Fruit fly (Drosophila melanogaster) whole organism, larva: ENCODE results near the gene Esyt2.

Experiments used
- noc ChIP-seq: fragments of 200-800 bp; sonication (Bioruptor generic); optimal IDR thresholded peaks from 3 replicates; lab custom pipeline; 2019; ENCODE audit warnings: missing biosample characterization, mild to moderate bottlenecking, missing genetic modification characterization, moderate library complexity

The Esyt2 gene

DNA sequence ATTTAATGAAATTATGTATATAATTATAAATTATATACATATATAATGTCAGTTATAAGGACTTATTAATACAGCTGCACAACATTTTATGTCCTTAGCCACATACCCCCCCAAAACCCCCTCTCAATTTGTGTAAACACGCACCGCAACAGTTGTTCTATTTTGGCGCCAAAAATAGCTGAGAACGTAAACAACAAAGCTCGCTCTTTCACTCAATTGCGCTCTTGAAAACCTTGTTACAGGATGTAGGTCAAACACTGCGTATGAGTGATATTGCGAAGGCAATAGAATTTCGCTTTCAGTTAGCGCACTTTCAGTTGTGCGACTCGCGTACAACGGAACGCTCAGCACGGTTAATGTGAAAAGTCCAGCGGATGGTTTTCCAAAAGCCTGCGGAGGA lies at the start of gene Esyt2:
Gene Esyt2 (plus strand): TSS at position 332 of the 400 bp plus-strand sequence.
- no peak for TF ChIP-seq noc (tag; lab: Kevin White, UChicago)

DNA sequence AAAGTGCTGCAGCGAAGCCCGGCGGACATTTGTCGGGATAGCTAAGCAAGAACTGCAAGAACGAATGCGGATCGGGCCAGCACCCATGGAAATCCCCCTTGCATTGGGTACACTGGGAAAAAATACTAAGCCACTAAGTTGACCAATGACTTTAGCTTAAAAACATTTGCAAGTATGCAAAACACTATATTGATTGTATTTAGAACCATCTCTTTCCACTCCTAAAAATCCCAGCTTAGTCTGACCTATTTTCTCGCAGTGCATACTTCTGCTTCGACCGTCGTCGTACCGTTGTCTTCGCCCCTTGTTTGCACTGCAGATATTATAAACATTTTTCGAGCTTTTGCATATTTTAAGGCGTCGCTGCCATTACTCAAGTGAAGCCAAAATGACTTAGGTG lies 48.4 kb upstream of the Esyt2 start:
- TF ChIP-seq noc (tag; lab: Kevin White, UChicago): no peak

DNA sequence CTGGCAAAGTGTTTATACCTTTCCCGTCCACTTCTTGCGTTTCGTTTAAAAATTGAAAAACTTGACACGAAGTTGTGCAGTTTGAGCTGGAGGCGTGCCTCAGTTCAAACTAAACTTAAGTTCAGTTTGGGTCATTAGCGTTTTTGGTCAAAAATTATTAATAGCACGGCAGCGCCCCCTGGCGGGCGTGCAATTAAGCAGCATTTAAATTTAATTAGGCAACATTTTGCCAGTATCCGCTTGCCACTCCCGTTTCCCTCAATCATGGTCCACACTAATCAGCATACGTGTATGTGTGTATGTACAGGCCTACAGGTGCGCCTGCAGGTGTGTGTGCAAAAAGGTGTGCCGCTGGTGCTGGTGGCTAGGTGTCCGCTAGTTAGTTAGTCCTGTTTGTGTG lies 40.9 kb upstream of the Esyt2 start:
- TF ChIP-seq noc (tag; lab: Kevin White, UChicago): no peak

DNA sequence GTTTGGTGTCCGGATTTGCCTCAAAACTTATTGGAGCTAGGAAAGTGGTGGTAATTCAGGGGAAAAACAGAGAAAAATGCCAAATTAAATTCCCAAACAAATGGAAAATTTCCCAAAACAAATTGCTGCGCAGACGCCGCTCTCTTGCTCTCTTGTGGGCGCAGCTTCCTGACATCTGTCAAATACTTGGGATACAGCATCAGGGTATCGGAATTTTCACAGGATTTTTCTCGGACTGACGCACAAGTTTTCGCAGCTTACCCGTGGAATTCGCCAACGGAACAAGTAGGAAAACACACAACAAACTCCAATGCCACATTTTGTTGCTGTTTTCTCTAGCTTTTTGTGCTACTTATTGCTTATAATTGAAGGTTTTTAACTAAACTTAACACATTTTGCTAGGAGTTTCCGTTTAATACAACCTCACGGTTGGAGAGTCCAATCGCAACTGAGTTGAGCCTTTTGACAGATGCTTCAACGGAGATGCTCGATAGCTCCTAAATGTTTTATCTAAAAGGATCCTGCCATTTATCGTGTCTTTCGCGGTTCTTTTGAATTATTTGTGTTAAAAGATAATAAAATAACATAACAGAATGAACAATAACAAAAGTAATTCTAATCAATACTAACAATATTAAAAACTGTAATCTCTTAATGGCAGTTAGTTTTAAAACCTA lies 29.7 kb upstream of the Esyt2 start, which contains the start of the genes nAChRbeta2 and DZIP1:
Gene nAChRbeta2 (minus strand): TSS at position 455 of the 677 bp plus-strand sequence.
Gene DZIP1 (plus strand): TSS at position 627 of the 677 bp plus-strand sequence.
- TF ChIP-seq noc (tag; lab: Kevin White, UChicago): no peak

DNA sequence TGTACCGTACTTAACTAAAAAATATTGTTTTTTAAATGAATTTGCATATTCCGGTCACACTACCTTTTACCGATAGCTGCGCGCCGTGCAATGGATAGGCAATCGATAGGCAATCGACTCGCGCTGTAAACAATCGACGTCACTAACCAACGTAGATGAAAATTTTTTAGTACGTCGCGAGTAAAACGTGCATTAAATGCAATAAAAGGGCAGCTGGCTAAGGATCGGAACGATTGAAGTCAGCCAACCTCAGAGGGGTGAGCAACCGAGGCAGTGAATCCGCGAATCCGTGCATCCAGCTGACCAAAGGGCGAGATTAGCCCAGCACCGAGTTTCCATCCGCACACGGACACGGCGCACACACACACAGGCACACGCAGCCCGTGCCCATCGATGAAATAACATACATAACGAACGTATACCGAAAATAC lies 26.4 kb upstream of the Esyt2 start, which contains the start of gene Pp1alpha-96A:
Gene Pp1alpha-96A (plus strand): TSS at position 121 of the 431 bp plus-strand sequence.
- TF ChIP-seq noc (tag; lab: Kevin White, UChicago): no peak

DNA sequence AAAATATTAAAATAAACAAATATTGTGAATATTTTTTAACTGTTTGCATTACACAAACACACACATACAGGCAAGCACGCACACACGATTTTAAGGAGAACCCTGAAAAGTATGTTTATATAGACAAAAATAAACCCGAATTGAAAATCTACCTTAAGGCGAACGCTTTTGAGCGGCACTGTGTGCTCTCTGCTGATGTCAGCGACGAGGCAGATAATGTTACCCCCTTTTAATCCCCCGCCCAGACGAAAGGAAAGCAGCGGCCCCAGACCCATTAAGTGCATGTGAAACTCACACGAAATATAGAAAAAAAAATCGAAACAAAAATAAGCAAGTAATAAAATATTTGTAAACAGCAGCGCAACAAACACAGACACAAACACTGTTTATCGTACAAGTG lies 23.2 kb upstream of the Esyt2 start:
- no peak for TF ChIP-seq noc (tag; lab: Kevin White, UChicago)

DNA sequence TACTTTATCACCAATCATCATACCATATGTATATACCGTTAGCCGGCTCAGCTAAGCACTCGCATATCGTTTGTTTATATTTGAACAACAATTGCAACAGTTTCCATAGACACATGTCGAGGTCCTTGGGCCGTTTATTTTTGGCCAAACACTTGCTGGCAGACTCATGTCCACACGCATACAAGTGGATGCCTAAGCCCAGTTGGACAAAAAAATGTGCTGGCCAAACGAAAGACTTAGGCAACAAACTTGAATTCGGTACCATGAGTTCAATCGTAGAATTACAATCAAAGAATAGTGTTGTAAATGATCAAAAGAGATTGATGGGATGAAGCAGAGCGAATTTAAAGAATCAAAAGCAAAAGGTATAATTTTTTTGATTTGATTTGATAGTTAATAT lies 20.9 kb upstream of the Esyt2 start, which contains the start of gene CG13622:
Gene CG13622 (minus strand): TSS at position 101 of the 400 bp plus-strand sequence.
- no peak for TF ChIP-seq noc (tag; lab: Kevin White, UChicago)

DNA sequence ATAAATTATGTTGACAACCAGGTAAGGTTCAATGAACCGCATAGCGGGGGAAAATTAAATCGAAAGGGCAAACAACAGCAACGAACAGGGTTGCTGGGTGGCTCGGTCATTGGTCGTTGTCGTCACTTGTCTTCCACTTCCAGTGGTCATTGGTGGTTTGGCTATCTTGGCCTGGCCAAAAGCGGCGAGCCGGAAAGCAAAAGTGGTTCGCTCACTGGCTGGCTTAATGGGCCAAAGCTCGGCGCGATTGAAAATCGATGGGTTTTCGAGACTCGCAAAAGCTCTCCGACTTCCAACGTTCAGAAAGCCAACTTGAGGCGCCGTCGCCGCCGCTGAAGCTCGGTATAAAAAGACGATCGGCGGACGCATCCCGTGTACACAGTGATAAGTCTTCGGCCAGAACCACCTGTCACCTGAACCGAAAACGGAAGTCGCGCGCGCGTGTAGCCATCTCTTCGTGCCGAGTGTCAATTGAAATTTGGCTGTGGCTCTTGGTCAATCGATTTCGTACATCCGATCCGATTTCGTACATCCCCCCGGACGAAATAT lies 20.0 kb upstream of the Esyt2 start, which contains the start of gene Jhbp12:
Gene Jhbp12 (plus strand): TSS at position 369 of the 549 bp plus-strand sequence.
- TF ChIP-seq noc (tag; lab: Kevin White, UChicago): no peak

DNA sequence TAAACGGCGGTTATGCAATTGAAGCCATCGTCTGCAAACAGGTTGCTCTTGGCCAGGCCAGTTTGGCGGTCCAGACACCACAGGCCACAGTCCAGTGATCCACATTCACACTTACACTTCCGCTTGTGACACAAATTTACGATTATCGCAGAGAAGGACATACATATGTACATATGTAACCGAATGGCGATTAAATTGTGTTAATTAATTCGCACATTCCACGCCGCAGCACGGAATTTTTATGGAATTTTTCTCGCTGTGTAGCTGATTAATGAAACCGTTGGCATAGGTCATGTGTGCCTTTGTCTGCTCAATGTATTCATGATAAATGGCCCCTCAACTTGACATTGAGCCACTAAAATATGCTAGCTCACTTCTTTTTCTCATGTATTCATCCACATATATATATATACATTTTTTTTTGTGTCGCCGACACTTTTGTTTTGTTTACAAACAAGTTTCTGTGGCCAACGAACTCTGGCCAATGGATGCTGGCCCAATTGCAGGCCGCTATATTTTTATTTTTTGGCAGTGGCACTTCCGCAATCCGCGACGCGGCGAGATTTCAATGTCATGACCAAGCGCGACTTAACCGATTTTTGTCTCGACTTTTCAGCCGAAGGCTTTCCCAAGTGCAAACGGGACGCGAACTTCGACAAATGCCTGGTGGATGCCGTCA lies 18.4 kb upstream of the Esyt2 start:
- no peak for TF ChIP-seq noc (tag; lab: Kevin White, UChicago)

DNA sequence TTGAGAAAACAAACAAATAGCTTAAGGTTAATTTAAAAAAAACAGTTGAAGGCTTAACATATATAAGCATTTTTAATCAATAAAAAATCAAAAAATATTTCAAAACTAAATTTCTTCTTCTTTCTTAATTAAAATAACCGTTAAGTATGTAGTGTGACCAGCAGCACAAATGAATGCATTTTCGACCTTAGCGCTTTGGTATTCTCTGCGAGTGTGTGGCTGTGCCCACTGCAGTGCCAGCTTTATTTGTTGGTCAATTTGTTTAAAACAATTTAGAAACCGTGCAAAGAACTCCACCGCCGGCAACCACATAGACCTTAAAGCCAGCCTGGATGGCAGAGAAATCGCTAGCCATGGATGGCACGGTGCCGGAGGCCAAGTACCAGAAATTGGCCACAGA lies 16.7 kb upstream of the Esyt2 start, which contains the start of gene CG6607:
Gene CG6607 (plus strand): TSS at position 203 of the 400 bp plus-strand sequence.
- TF ChIP-seq noc (tag; lab: Kevin White, UChicago): no peak

DNA sequence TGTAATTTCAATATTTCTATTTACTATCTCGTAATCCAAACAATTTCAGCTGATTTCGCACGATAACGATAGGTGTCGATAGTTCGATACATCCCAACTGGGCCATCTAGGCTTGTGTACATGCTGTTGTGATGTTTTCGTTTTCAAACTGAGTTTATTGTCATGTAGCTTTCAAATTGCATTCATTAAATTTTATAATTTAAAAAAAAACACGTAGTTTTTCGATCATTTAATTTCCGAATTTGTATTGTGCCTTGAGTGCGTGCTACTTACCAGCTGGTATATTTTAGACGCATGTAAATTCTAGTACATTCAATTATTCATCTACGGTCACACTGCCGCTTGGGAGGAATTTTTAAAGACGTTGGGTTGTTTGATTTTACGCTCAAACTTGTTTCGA lies 14.2 kb upstream of the Esyt2 start, which contains the start of the genes CG13623 and ana1:
Gene CG13623 (minus strand): TSS at position 231 of the 400 bp plus-strand sequence.
Gene ana1 (plus strand): TSS at position 249 of the 400 bp plus-strand sequence.
- no peak for TF ChIP-seq noc (tag; lab: Kevin White, UChicago)

DNA sequence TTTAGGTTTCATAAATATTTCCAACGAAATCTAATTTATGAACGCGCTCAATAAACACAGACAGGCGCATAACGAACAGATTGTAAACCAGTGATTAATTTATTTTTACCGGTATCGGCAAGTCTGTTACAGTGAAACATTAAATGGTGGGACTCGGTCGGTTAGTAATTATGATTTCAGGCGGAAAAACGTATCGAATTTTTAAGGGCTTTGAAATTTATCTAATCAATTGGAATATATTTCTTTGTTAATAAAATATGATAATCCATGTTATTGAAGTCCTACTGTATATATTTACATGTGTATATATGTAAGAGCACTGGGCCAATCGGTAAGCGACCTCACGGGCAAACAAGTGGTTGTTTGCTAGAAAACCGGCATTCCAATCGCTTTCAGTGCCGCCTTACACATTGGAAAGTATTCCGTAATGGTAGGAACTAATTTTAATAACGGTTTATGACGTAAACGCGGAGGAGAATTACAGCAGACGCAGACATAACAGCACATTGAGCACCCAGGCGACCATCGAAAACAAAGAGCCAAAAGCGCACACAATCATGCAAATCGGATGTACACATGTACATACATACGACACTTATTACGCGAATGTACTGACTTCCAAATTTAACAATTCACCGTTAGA lies 1.4 kb upstream of the Esyt2 start:
- TF ChIP-seq noc (tag; lab: Kevin White, UChicago): peak; percentile 83

DNA sequence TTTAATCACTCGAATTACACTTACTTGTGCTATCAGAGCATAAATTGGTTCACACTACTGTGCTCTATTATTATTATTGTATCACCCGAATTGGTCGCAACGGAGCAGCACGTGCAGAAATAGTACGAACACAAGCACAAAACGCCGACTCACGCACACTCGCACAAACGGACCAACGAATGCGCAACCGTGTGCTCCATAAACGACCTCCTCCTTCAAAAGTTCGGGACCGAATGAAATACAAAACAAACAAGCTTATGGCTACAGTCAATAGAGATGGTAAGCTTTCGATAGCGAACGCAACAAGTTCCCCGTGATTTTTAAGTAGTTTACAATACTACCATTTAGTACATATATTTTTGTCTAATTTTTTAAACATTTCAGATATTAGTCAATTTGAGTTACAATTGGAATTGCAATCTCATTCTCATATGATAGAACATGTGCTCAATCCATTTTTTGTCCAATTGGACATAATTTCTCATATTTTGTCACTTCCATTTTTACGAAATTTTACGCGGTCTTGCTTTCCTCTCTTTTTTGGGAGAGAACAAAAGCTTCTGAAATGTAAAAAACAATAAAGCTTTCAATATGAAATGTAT lies 742 bp upstream of the Esyt2 start, which contains the start of gene Cftr:
Gene Cftr (minus strand): TSS at position 239 of the 602 bp plus-strand sequence.
- peak; percentile 58 for TF ChIP-seq noc (tag; lab: Kevin White, UChicago)

DNA sequence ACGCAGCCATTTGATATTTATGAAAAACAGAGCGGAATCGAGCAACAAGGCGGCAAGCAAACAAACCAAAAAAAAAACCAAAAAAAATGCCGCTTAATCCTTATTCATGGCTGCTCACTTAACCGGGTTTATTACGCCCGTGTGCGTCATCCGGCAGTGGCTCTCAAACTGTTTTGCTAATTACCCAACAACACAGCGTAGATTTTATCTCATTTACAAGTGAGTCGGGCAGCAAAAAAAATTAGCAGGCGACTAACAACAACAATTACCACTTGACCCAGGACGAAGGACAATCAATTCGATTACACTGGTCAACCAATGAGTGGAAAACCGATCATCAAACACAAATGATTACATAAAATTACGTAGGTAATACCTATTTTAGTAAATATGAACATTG lies 3.7 kb downstream of the Esyt2 start:
- no peak for TF ChIP-seq noc (tag; lab: Kevin White, UChicago)

DNA sequence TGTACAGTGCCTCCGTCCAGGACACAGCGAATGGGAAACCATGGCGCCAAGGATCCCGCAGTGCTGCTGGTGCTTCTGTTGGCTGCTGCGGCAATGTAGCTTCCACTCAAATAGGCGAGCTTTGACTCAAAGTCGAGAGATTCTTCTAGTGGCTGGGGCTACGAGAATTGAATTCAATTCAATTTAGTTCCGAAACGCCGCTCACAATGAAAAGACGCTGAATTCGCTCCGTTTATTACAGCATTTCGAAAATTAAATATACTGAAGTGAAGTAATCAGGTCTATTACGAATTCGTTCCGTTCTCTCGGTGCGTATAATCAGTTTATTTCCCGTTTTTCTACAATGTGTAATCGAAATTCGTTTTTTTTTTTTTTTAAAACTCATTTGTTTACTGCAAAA lies 4.3 kb downstream of the Esyt2 start:
- TF ChIP-seq noc (tag; lab: Kevin White, UChicago): no peak
